Worm (Caenorhabditis elegans) whole organism, L4/young adult: Measurements from ENCODE around the gene R10E9.4.

Experiments
- W03F9.2 ChIP-seq: fragments of 150-350 bp; optimal IDR thresholded peaks from 2 replicates; lab custom pipeline; 2014; ENCODE audit warnings: missing biosample characterization, missing genetic modification characterization
- dao-5 ChIP-seq: sonication (generic microtip); optimal IDR thresholded peaks from 2 replicates; lab custom pipeline; 2016; ENCODE audit warnings: missing genotype, missing genetic modification characterization, moderate library complexity, missing compliant biosample characterization
- him-1 ChIP-seq: sonication (generic microtip); optimal IDR thresholded peaks from 2 replicates; lab custom pipeline; 2016; ENCODE audit warnings: missing genotype, missing genetic modification reagents, missing genetic modification characterization, missing compliant biosample characterization

- TF ChIP-seq him-1 (no peak), W03F9.2 (no peak), dao-5 (tag; lab: Kevin White, UChicago) (no peak)
Observed at ce11 chrIII:3966143-3966542, 6.4 kb downstream of the R10E9.4 start.
